Fruit fly (Drosophila melanogaster): ENCODE results near the gene mtgo.

DNA sequence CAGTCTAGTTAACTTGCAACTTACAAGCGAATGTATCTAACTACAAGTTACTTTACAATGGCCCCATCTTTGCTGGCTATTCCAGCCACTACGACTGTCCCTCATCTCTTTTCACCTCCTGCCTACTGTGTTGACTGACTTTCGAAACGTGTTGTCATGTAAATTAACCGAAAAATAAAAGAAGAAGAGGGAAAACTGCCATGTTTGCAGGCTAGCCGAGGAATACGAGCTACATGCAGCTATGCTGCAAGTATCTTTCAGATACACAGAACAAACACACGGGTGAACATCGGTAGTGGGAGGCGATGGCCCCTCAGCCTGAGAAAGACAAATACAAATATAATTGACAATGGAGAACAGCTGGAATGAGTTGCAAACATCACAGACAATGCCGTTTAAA is 165.9 kb downstream of the mtgo start:
- TF ChIP-seq CG4318 (GFP tag; optimal IDR thresholded peaks at IDR 0.05) (no peak), Sox15 (GFP tag; optimal IDR thresholded peaks at IDR 0.05) (no peak), Eip75B (GFP tag; optimal IDR thresholded peaks at IDR 0.05) (no peak), topi (GFP tag; optimal IDR thresholded peaks at IDR 0.05) (no peak), CG11902 (GFP tag; optimal IDR thresholded peaks at IDR 0.05) (no peak), net (GFP tag; optimal IDR thresholded peaks at IDR 0.05) (no peak), CG6792 (GFP tag; optimal IDR thresholded peaks at IDR 0.05) (no peak), Hr4 (GFP tag; optimal IDR thresholded peaks at IDR 0.05) (no peak), pdm3 (GFP tag; optimal IDR thresholded peaks at IDR 0.05) (no peak), vri (GFP tag; optimal IDR thresholded peaks at IDR 0.05) (no peak), CG8119 (GFP tag; IDR thresholded peaks at IDR 0.05) (0 out of 3 replicates have a peak, but pooled peaks have one; percentile 26), acj6 (GFP tag; optimal IDR thresholded peaks at IDR 0.05) (no peak), CG7368 (GFP tag; optimal IDR thresholded peaks at IDR 0.05) (no peak), ss (GFP tag; optimal IDR thresholded peaks at IDR 0.05) (no peak)

Data from whole organism, prepupa.